Worm (Caenorhabditis elegans) whole organism, L3 larva: ENCODE measurements around the gene R07B7.10.

Experiments
- aly-2 ChIP-seq: fragments of 150-350 bp; optimal IDR thresholded peaks from 2 replicates; lab custom pipeline; 2014; ENCODE audit warnings: missing biosample characterization, missing genetic modification characterization
- ceh-16 ChIP-seq: sonication (generic microtip); optimal IDR thresholded peaks from 2 replicates; lab custom pipeline; 2017; ENCODE audit warnings: missing biosample characterization, missing genetic modification characterization
- ceh-9 ChIP-seq: sonication (generic microtip); optimal IDR thresholded peaks from 2 replicates; lab custom pipeline; 2018; ENCODE audit warnings: missing biosample characterization, missing genetic modification characterization
- daf-12 ChIP-seq: fragments of 150-350 bp; optimal IDR thresholded peaks from 2 replicates; lab custom pipeline; 2014; ENCODE audit warnings: missing biosample characterization, missing genetic modification reagents, missing genetic modification characterization
- fos-1 ChIP-seq: fragments of 150-350 bp; optimal IDR thresholded peaks from 2 replicates; lab custom pipeline; 2014; ENCODE audit warnings: missing biosample characterization, missing genetic modification characterization
- nhr-11 ChIP-seq: fragments of 150-350 bp; optimal IDR thresholded peaks from 2 replicates; lab custom pipeline; 2014; ENCODE audit warnings: missing biosample characterization, missing genetic modification characterization
- nhr-23 ChIP-seq: fragments of 150-350 bp; optimal IDR thresholded peaks from 2 replicates; lab custom pipeline; 2014; ENCODE audit warnings: missing biosample characterization, missing genetic modification reagents, missing genetic modification characterization
- pha-4 ChIP-seq: fragments of 150-350 bp; optimal IDR thresholded peaks from 2 replicates; lab custom pipeline; 2014; ENCODE audit warnings: missing biosample characterization, missing genetic modification reagents, missing genetic modification characterization
- unc-62 ChIP-seq: fragments of 150-350 bp; sonication (generic microtip); optimal IDR thresholded peaks from 4 replicates; lab custom pipeline; 2014; ENCODE audit warnings: missing biosample characterization, missing genetic modification reagents, missing genetic modification characterization
- ztf-11 ChIP-seq: fragments of 150-350 bp; optimal IDR thresholded peaks from 2 replicates; lab custom pipeline; 2014; ENCODE audit warnings: missing biosample characterization, missing genetic modification characterization

ce11 chrV:12103920-12104319 lies 20.9 kb downstream of the R07B7.10 start, which contains the start of gene nhr-153:
- TF ChIP-seq ceh-9 (tag; lab: Kevin White, UChicago), result no peak
- TF ChIP-seq pha-4 (tag; lab: Kevin White, UChicago), result no peak
- TF ChIP-seq unc-62 (GFP tag; lab: Kevin White, UChicago), result no peak
- no peak for TF ChIP-seq daf-12 (tag; lab: Kevin White, UChicago)
- TF ChIP-seq nhr-11 (tag; lab: Kevin White, UChicago), result no peak
- no peak for TF ChIP-seq aly-2 (tag; lab: Kevin White, UChicago)
- TF ChIP-seq ztf-11 (tag; lab: Kevin White, UChicago), result no peak
- TF ChIP-seq fos-1, result no peak
- no peak for TF ChIP-seq ceh-16 (tag; lab: Kevin White, UChicago)
- TF ChIP-seq nhr-23 (tag; lab: Kevin White, UChicago), result no peak
